Fruit fly (Drosophila melanogaster) whole organism: ENCODE results near the gene Ada2a.

Experiments
- psq ChIP-seq: fragments of >200 bp; optimal IDR thresholded peaks from 2 replicates; lab custom pipeline; 2017
- usp ChIP-seq: fragments of >200 bp; optimal IDR thresholded peaks from 2 replicates; lab custom pipeline; 2017; ENCODE audit warnings: missing biosample characterization, missing genetic modification characterization, mixed read lengths

DNA sequence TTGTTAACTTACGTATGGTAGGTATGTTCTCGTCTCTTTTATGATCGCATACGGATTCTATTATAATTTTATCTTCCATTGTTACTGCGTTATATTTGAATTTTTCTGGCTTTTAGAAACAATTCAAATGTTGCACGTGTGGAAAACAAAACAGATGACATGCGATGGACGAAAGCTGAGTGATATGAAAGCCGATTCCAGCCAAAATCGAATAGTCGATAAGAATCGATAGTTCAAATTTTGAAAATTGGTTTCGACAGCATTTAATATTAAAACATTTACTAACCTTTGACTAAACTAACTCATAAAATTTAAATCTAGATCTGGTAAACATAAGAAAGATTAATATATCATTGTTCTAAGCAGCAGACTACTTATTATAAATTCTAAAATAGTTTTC is 46.3 kb upstream of the Ada2a start, which contains the start of gene Polr1E:
- TF ChIP-seq psq (lab: Kevin White, UChicago) (no peak), usp (no peak)
